Worm (Caenorhabditis elegans): ENCODE data around the gene iff-2.
A peak's percentile ranks its signal among the peaks of the same experiment; 100 is the strongest.

The iff-2 gene

DNA sequence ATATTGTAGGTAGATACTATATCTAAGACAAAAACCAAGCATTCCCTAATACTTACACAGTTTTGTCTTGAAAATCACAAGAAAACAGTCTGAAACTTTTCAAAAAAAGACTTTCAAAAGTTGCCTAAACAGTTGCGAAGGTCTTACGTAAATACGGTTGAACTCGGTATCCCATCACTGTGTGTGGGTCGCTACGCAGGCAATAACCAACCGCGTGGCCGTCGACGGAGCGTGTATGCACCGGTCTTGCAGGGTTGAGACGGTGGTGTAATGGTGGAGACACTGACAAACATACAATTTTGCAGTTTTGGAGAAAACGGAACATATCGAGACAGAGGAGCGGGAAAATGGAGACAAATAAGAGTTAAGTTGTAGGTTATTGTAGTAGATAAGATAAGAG lies at the start of gene iff-2:
iff-2 (minus strand) TSS at position 141 of the 400 bp plus-strand sequence.
- TF ChIP-seq nhr-12 (tag; optimal IDR thresholded peaks at IDR 0.05) (peak; percentile 73), mls-2 (tag; optimal IDR thresholded peaks at IDR 0.05) (peak; percentile 81), ztf-11 (tag; optimal IDR thresholded peaks at IDR 0.05) (peak; percentile 72), ceh-43 (GFP tag; optimal IDR thresholded peaks at IDR 0.05) (peak; percentile 64), flh-1 (GFP tag; optimal IDR thresholded peaks at IDR 0.05) (no peak), lsy-2 (tag; optimal IDR thresholded peaks at IDR 0.05) (peak; percentile 93), elt-3 (tag; optimal IDR thresholded peaks at IDR 0.05) (peak; percentile 87), nhr-76 (tag; optimal IDR thresholded peaks at IDR 0.05) (peak; percentile 34), ceh-39 (tag; optimal IDR thresholded peaks at IDR 0.05) (peak; percentile 99), snpc-4 (tag; optimal IDR thresholded peaks at IDR 0.05) (no peak), hlh-1 (tag; optimal IDR thresholded peaks at IDR 0.05) (peak; percentile 91), unc-62 (GFP tag; optimal IDR thresholded peaks at IDR 0.05) (peak; percentile 85), drap-1 (GFP tag; optimal IDR thresholded peaks at IDR 0.05) (peak; percentile 92), cnd-1 (tag; optimal IDR thresholded peaks at IDR 0.05) (peak; percentile 88), M03D4.4 (tag; optimal IDR thresholded peaks at IDR 0.05) (peak; percentile 82), lin-13 (tag; optimal IDR thresholded peaks at IDR 0.05) (peak; percentile 99), unc-120 (tag; optimal IDR thresholded peaks at IDR 0.05; ENCODE audit: poor library complexity, severe bottlenecking) (peak; percentile 95), pha-4 (tag; optimal IDR thresholded peaks at IDR 0.05) (peak; percentile 100), lin-32 (GFP tag; optimal IDR thresholded peaks at IDR 0.05) (peak; percentile 59), ceh-83 (GFP tag; optimal IDR thresholded peaks at IDR 0.05) (peak; percentile 78), sem-2 (GFP tag; optimal IDR thresholded peaks at IDR 0.05) (peak; percentile 21), unc-39 (tag; optimal IDR thresholded peaks at IDR 0.05) (peak; percentile 59), tbx-8 (GFP tag; optimal IDR thresholded peaks at IDR 0.05) (peak; percentile 30), nhr-237 (tag; optimal IDR thresholded peaks at IDR 0.05) (peak; percentile 98), mab-5 (tag; optimal IDR thresholded peaks at IDR 0.05) (peak; percentile 33), ces-1 (GFP tag; optimal IDR thresholded peaks at IDR 0.05) (peak; percentile 72), sptf-1 (tag; optimal IDR thresholded peaks at IDR 0.05) (peak; percentile 91), zip-8 (tag; optimal IDR thresholded peaks at IDR 0.05) (peak; percentile 61), bed-3 (GFP tag; optimal IDR thresholded peaks at IDR 0.05) (peak; percentile 46), ham-2 (GFP tag; optimal IDR thresholded peaks at IDR 0.05) (peak; percentile 69), nhr-28 (tag; optimal IDR thresholded peaks at IDR 0.05) (peak; percentile 48), mep-1 (tag; optimal IDR thresholded peaks at IDR 0.05) (peak; percentile 100), elt-1 (tag; optimal IDR thresholded peaks at IDR 0.05; ENCODE audit: borderline replicate concordance, insufficient read depth) (peak; percentile 6), blmp-1 (tag; optimal IDR thresholded peaks at IDR 0.05) (no peak), nhr-2 (tag; optimal IDR thresholded peaks at IDR 0.05) (peak; percentile 82)

ce11 chrII:8610585-8610984 lies 49.4 kb upstream of the iff-2 start:
- TF ChIP-seq ceh-39 (tag; optimal IDR thresholded peaks at IDR 0.05): no peak
- TF ChIP-seq bed-3 (GFP tag; optimal IDR thresholded peaks at IDR 0.05): no peak
- TF ChIP-seq unc-120 (tag; optimal IDR thresholded peaks at IDR 0.05; ENCODE audit: poor library complexity, severe bottlenecking): no peak
- no peak for TF ChIP-seq lsy-2 (tag; optimal IDR thresholded peaks at IDR 0.05)

ce11 chrII:8610085-8610484 lies 48.9 kb upstream of the iff-2 start, which contains the start of gene F28C6.9:
TSS of gene F28C6.9 (minus strand) at chrII:8610185.
- TF ChIP-seq ceh-39 (tag; optimal IDR thresholded peaks at IDR 0.05) (no peak), tbx-8 (GFP tag; optimal IDR thresholded peaks at IDR 0.05) (no peak), flh-1 (GFP tag; optimal IDR thresholded peaks at IDR 0.05) (no peak)

ce11 chrII:8607662-8608061 lies 46.5 kb upstream of the iff-2 start, which contains the start of gene F28C6.10:
TSS of gene F28C6.10 (plus strand) at chrII:8607962.
- TF ChIP-seq blmp-1 (tag; optimal IDR thresholded peaks at IDR 0.05): no peak

All from whole organism, mixed stage, embryonic.